Worm (Caenorhabditis elegans) whole organism, late embryonic: Measurements from ENCODE around the gene srsx-3.

Source experiments
- ama-1 ChIP-seq: fragments of 150-350 bp; optimal IDR thresholded peaks from 2 replicates; lab custom pipeline; 2014
- ceh-30 ChIP-seq: fragments of 150-350 bp; optimal IDR thresholded peaks from 2 replicates; lab custom pipeline; 2014; ENCODE audit warnings: missing biosample characterization, missing genetic modification characterization
- lin-11 ChIP-seq: fragments of 200-800 bp; sonication (Bioruptor generic); optimal IDR thresholded peaks from 2 replicates; lab custom pipeline; 2018; ENCODE audit warnings: mild to moderate bottlenecking, missing genetic modification characterization, missing compliant biosample characterization
- nfya-1 ChIP-seq: sonication (generic microtip); optimal IDR thresholded peaks from 2 replicates; lab custom pipeline; 2017; ENCODE audit warnings: missing genetic modification characterization, mild to moderate bottlenecking, missing compliant biosample characterization, antibody characterized with exemption, moderate library complexity
- pag-3 ChIP-seq: sonication (generic microtip); optimal IDR thresholded peaks from 2 replicates; lab custom pipeline; 2016; ENCODE audit warnings: missing compliant biosample characterization, missing genetic modification characterization, borderline replicate concordance
- tbx-2 ChIP-seq: sonication (generic microtip); optimal IDR thresholded peaks from 2 replicates; lab custom pipeline; 2016; ENCODE audit warnings: missing genetic modification characterization, missing compliant biosample characterization

DNA sequence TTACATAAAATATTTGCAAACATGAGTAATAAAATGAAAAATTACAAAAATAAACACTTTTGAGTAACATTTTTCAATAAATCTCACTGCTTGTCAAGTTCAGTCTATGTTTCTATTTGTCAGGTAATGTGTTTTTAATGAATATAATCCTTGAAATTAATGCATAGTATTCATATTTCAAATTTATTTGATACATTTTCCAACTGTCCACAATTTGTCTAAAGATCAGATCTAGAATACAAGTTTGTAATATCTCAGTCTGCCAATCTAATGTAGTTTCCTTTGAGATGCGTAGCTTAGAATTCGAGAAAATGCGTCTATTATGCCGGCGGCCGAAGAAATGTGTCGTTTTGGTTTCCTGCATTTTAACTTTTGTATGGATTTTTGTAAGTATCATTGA, 6.5 kb upstream of the srsx-3 start, which contains the start of gene Y97E10B.1:
- TF ChIP-seq lin-11 (no peak), ama-1 (no peak), ceh-30 (no peak), tbx-2 (tag; lab: Kevin White, UChicago) (no peak), nfya-1 (no peak), pag-3 (tag; lab: Kevin White, UChicago) (no peak)
